Worm (Caenorhabditis elegans) whole organism, early embryonic: ENCODE measurements around the gene Y57G7A.5.

Experiments used
- B0310.2 ChIP-seq: sonication (generic microtip); optimal IDR thresholded peaks from 2 replicates; lab custom pipeline; 2016; ENCODE audit warnings: mild to moderate bottlenecking, missing genetic modification characterization, missing compliant biosample characterization
- F13C5.2 ChIP-seq: sonication (generic microtip); optimal IDR thresholded peaks from 2 replicates; lab custom pipeline; 2017; ENCODE audit warnings: mild to moderate bottlenecking, missing genetic modification characterization, inconsistent platforms, missing compliant biosample characterization
- aly-1 ChIP-seq: sonication (generic microtip); optimal IDR thresholded peaks from 2 replicates; lab custom pipeline; 2016; ENCODE audit warnings: missing genetic modification characterization, missing compliant biosample characterization
- ama-1 ChIP-seq: fragments of 150-350 bp; optimal IDR thresholded peaks from 2 replicates; lab custom pipeline; 2014
- ceh-13 ChIP-seq: fragments of 200-800 bp; sonication (Bioruptor generic); optimal IDR thresholded peaks from 2 replicates; lab custom pipeline; 2018; ENCODE audit warnings: mild to moderate bottlenecking, missing genetic modification characterization, missing compliant biosample characterization
- ceh-36 ChIP-seq: sonication (generic microtip); optimal IDR thresholded peaks from 2 replicates; lab custom pipeline; 2016; ENCODE audit warnings: missing genetic modification characterization, inconsistent platforms, missing compliant biosample characterization
- ets-7 ChIP-seq: sonication (generic microtip); optimal IDR thresholded peaks from 2 replicates; lab custom pipeline; 2016; ENCODE audit warnings: missing genotype, missing genetic modification characterization, missing compliant biosample characterization
- flt-1 ChIP-seq: fragments of 200-800 bp; sonication (Bioruptor generic); IDR thresholded peaks from 2 replicates; pipeline ENCODE4 v1.3.6; 2022; ENCODE audit warnings: missing genetic modification characterization, missing compliant biosample characterization
- hmbx-1 ChIP-seq: sonication (generic microtip); optimal IDR thresholded peaks from 2 replicates; lab custom pipeline; 2016; ENCODE audit warnings: mild to moderate bottlenecking, missing genetic modification characterization, missing compliant biosample characterization
- hmg-4 ChIP-seq: fragments of 200-800 bp; sonication (Bioruptor generic); optimal IDR thresholded peaks from 2 replicates; lab custom pipeline; 2018; ENCODE audit warnings: mild to moderate bottlenecking, missing genetic modification characterization, missing compliant biosample characterization
- hnd-1 ChIP-seq: sonication (generic microtip); optimal IDR thresholded peaks from 2 replicates; lab custom pipeline; 2016; ENCODE audit warnings: missing genetic modification characterization, missing compliant biosample characterization
- pes-1 ChIP-seq: fragments of 200-800 bp; sonication (Bioruptor generic); IDR thresholded peaks from 2 replicates; pipeline ENCODE4 v1.3.6; 2022; ENCODE audit warnings: missing genetic modification reagents, missing genetic modification characterization, missing compliant biosample characterization
- scrt-1 ChIP-seq: fragments of 200-800 bp; sonication (Bioruptor generic); IDR thresholded peaks from 2 replicates; pipeline ENCODE4 v1.3.6; 2022; ENCODE audit warnings: missing genetic modification characterization, missing compliant biosample characterization
- sea-1 ChIP-seq: fragments of 200-800 bp; sonication (Bioruptor generic); conservative IDR thresholded peaks from 2 replicates; pipeline ENCODE4 v1.3.6; 2022; ENCODE audit warnings: missing genetic modification characterization, missing compliant biosample characterization
- tbx-11 ChIP-seq: fragments of 200-800 bp; sonication (Bioruptor generic); IDR thresholded peaks from 2 replicates; pipeline ENCODE4 v1.3.6; 2022; ENCODE audit warnings: missing genetic modification characterization, missing compliant biosample characterization
- tbx-37 ChIP-seq: fragments of 200-800 bp; sonication (Bioruptor generic); conservative IDR thresholded peaks from 2 replicates; pipeline ENCODE4 v1.3.6; 2022; ENCODE audit warnings: missing genetic modification reagents, missing genetic modification characterization, missing compliant biosample characterization
- tra-4 ChIP-seq: sonication (generic microtip); optimal IDR thresholded peaks from 2 replicates; lab custom pipeline; 2017; ENCODE audit warnings: missing genetic modification characterization, missing compliant biosample characterization

Y57G7A.5 gene

DNA sequence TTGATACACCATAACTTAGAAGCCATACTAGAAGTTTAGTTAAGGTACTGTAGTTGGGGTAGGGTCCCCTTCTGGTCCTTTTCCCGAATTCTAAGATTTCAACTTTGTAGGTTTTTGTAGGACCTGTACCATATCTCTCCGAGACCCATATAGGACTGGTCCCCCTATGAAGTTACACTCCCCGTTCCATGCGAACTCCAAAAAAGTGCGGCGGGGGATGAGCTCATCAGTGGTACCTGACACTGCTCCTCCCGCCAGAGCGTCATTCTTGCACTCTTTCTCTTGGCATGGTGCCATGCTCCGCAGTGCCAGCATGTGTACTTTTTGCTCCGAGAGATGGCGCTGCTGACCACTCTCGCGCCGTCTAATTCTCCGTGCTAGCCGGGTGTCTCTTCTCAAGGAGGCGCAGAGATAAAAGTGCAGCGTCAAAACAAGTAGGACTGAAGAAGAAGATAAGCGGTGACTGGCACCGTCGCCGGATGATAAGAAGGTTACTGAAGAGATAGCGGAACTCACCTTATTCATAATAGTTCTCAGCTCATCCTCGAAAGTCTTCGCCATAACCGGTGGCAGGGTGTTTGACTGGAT lies 35.8 kb downstream of the Y57G7A.5 start:
- TF ChIP-seq hmbx-1 (tag; lab: Kevin White, UChicago), result no peak
- 0 out of 2 replicates have a peak, but pooled peaks have one; percentile 42 for TF ChIP-seq scrt-1 (GFP tag; lab: Robert Waterston, UW)
- no peak for TF ChIP-seq F13C5.2 (tag; lab: Kevin White, UChicago)
- TF ChIP-seq ama-1 (lab: Kevin White, UChicago), result no peak
- no peak for TF ChIP-seq aly-1 (tag; lab: Kevin White, UChicago)

DNA sequence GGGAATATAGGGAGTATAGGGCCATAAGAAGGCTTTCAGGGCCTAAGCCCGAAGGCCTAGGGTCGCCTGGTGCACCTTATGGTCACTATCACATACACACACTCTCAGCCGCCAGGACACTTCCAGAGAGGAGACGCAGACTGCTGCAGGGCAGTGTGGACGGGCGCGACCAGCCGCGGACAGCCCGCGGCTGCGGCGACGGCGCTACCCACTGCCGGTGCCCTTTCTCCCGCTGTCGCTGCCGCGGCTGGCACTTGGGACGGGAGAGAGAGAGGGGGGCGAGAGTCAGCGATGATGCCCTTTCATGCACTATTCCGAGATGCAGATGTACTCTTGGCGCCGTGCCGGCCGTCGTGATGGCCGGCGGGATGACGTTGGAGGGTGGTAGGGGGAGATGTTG lies 37.5 kb downstream of the Y57G7A.5 start:
- TF ChIP-seq hmg-4 (GFP tag; lab: Kevin White, UChicago) (no peak), flt-1 (GFP tag; lab: Robert Waterston, UW) (no peak), hnd-1 (tag; lab: Kevin White, UChicago) (no peak), tra-4 (no peak), tbx-37 (GFP tag; lab: Robert Waterston, UW) (no peak), ceh-36 (tag; lab: Kevin White, UChicago) (no peak), aly-1 (tag; lab: Kevin White, UChicago) (no peak), tbx-11 (GFP tag; lab: Robert Waterston, UW) (no peak), hmbx-1 (tag; lab: Kevin White, UChicago) (no peak), B0310.2 (tag; lab: Kevin White, UChicago) (no peak), pes-1 (GFP tag; lab: Robert Waterston, UW) (no peak; the same call in 1 of the 2 replicates), F13C5.2 (tag; lab: Kevin White, UChicago) (no peak), scrt-1 (GFP tag; lab: Robert Waterston, UW) (no peak), ceh-13 (GFP tag; lab: Kevin White, UChicago) (no peak), sea-1 (no peak), ama-1 (lab: Kevin White, UChicago) (no peak), ets-7 (tag; lab: Kevin White, UChicago) (no peak)

DNA sequence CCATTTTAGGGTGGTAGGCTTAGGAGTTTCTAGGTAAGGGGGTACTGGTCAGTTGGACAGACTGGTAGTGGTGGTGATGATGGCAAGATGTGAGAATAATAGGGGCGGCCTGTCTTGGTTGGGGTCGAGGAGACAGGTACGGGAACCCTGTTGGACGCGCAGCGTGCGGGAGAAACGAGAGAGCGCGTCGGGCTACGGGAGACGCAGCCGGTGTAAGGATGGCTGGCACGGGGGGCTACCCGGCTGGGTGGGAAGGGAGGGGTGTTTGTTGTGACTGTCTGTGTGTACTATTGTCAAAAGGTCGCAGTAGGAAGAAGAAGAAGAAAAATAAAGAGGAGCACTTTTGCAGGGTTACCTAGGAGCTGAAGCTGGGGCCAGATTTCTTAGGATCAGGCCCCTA lies 38.9 kb downstream of the Y57G7A.5 start:
- no peak for TF ChIP-seq tbx-37 (GFP tag; lab: Robert Waterston, UW)
- TF ChIP-seq hmg-4 (GFP tag; lab: Kevin White, UChicago), result no peak
- TF ChIP-seq flt-1 (GFP tag; lab: Robert Waterston, UW), result no peak
- no peak for TF ChIP-seq aly-1 (tag; lab: Kevin White, UChicago)

ce11 chrII:1236003-1236402 lies 39.3 kb downstream of the Y57G7A.5 start:
- TF ChIP-seq ama-1 (lab: Kevin White, UChicago) (no peak), F13C5.2 (tag; lab: Kevin White, UChicago) (no peak), scrt-1 (GFP tag; lab: Robert Waterston, UW) (no peak), pes-1 (GFP tag; lab: Robert Waterston, UW) (no peak), sea-1 (no peak), hmbx-1 (tag; lab: Kevin White, UChicago) (no peak), aly-1 (tag; lab: Kevin White, UChicago) (no peak), tbx-37 (GFP tag; lab: Robert Waterston, UW) (no peak), ets-7 (tag; lab: Kevin White, UChicago) (no peak), tbx-11 (GFP tag; lab: Robert Waterston, UW) (no peak), ceh-36 (tag; lab: Kevin White, UChicago) (no peak), B0310.2 (tag; lab: Kevin White, UChicago) (no peak), hnd-1 (tag; lab: Kevin White, UChicago) (no peak), ceh-13 (GFP tag; lab: Kevin White, UChicago) (no peak), hmg-4 (GFP tag; lab: Kevin White, UChicago) (no peak)

ce11 chrII:1234971-1235370 lies 40.4 kb downstream of the Y57G7A.5 start:
- TF ChIP-seq ceh-36 (tag; lab: Kevin White, UChicago) (no peak), F13C5.2 (tag; lab: Kevin White, UChicago) (no peak), B0310.2 (tag; lab: Kevin White, UChicago) (no peak), scrt-1 (GFP tag; lab: Robert Waterston, UW) (no peak), tbx-37 (GFP tag; lab: Robert Waterston, UW) (no peak), tbx-11 (GFP tag; lab: Robert Waterston, UW) (no peak), hnd-1 (tag; lab: Kevin White, UChicago) (no peak), ama-1 (lab: Kevin White, UChicago) (no peak), hmg-4 (GFP tag; lab: Kevin White, UChicago) (no peak), hmbx-1 (tag; lab: Kevin White, UChicago) (no peak), ceh-13 (GFP tag; lab: Kevin White, UChicago) (no peak), flt-1 (GFP tag; lab: Robert Waterston, UW) (no peak), aly-1 (tag; lab: Kevin White, UChicago) (no peak)

DNA sequence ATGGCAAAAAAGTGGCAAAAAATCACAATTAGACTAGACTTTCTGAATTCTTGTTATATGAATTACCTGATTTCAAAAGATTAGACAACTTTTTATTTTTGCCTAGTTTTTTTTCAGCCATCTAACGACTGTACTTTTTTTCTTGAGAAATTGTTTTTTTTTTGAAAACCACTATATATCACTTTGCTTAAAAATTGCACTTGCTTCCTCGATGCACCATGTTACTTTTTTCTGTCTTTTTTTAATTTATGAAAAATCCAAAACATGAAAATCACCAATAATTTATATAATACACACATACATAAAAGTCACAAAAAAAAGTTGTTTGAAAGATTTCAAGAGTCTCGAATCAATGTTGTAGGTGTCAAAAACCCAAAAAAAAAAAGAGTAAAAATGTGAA lies 42.4 kb downstream of the Y57G7A.5 start:
- TF ChIP-seq ama-1 (lab: Kevin White, UChicago) (no peak), hmbx-1 (tag; lab: Kevin White, UChicago) (no peak), ceh-13 (GFP tag; lab: Kevin White, UChicago) (no peak), hmg-4 (GFP tag; lab: Kevin White, UChicago) (no peak), B0310.2 (tag; lab: Kevin White, UChicago) (no peak)

ce11 chrII:1228943-1229342 lies 46.4 kb downstream of the Y57G7A.5 start:
- TF ChIP-seq B0310.2 (tag; lab: Kevin White, UChicago) (no peak), hmg-4 (GFP tag; lab: Kevin White, UChicago) (no peak), hmbx-1 (tag; lab: Kevin White, UChicago) (no peak), aly-1 (tag; lab: Kevin White, UChicago) (no peak), ets-7 (tag; lab: Kevin White, UChicago) (no peak), sea-1 (no peak)
